Worm (Caenorhabditis elegans) whole organism, L4/young adult: ENCODE measurements around the gene lin-39.

Experiments used
- W03F9.2 ChIP-seq: fragments of 150-350 bp; optimal IDR thresholded peaks from 2 replicates; lab custom pipeline; 2014; ENCODE audit warnings: missing biosample characterization, missing genetic modification characterization
- him-1 ChIP-seq: sonication (generic microtip); optimal IDR thresholded peaks from 2 replicates; lab custom pipeline; 2016; ENCODE audit warnings: missing genotype, missing genetic modification reagents, missing genetic modification characterization, missing compliant biosample characterization

- TF ChIP-seq him-1 (tag; lab: Kevin White, UChicago): no peak
- no peak for TF ChIP-seq W03F9.2
These were observed 5.0 kb downstream of the lin-39 start for ce11 chrIII:7531385-7531784.
